Worm (Caenorhabditis elegans) whole organism, young adult: ENCODE data around the gene nspc-15.

Experiments
- F10E7.11 ChIP-seq: sonication (generic microtip); optimal IDR thresholded peaks from 2 replicates; lab custom pipeline; 2017; ENCODE audit warnings: mild to moderate bottlenecking, missing genetic modification characterization, moderate library complexity, missing compliant biosample characterization
- K11D2.4 ChIP-seq: fragments of 200-800 bp; sonication (Bioruptor generic); IDR thresholded peaks from 2 replicates; pipeline ENCODE4 v1.3.6; 2022; ENCODE audit warnings: missing genetic modification reagents, missing genetic modification characterization, missing compliant biosample characterization
- K12H6.12 ChIP-seq: fragments of 200-800 bp; sonication (Bioruptor generic); optimal IDR thresholded peaks from 2 replicates; lab custom pipeline; 2018; ENCODE audit warnings: mild to moderate bottlenecking, missing genetic modification characterization, missing compliant biosample characterization
- T07F8.4 ChIP-seq: sonication (generic microtip); optimal IDR thresholded peaks from 2 replicates; lab custom pipeline; 2016; ENCODE audit warnings: mild to moderate bottlenecking, missing genetic modification characterization, moderate library complexity, missing compliant biosample characterization
- T26A5.8 ChIP-seq: sonication (generic microtip); optimal IDR thresholded peaks from 2 replicates; lab custom pipeline; 2016; ENCODE audit warnings: missing genetic modification characterization, missing compliant biosample characterization
- Y53F4B.3 ChIP-seq: fragments of 200-800 bp; sonication (Bioruptor generic); IDR thresholded peaks from 2 replicates; pipeline ENCODE4 v1.3.6; 2022; ENCODE audit warnings: missing genetic modification reagents, missing genetic modification characterization, missing compliant biosample characterization
- akir-1 ChIP-seq: fragments of 200-800 bp; sonication (Bioruptor generic); optimal IDR thresholded peaks from 2 replicates; lab custom pipeline; 2018; ENCODE audit warnings: mild to moderate bottlenecking, missing genetic modification characterization, moderate library complexity, missing compliant biosample characterization
- ama-1 ChIP-seq, 3 experiments: fragments of 150-350 bp in 1 of 3; sonication (generic microtip) in 2 of 3; optimal IDR thresholded peaks; 2 replicates each; lab custom pipeline; 2014 to 2018; ENCODE audit warnings: missing biosample characterization in 2 of 3, missing genetic modification characterization in 2 of 3, missing genetic modification reagents in 2 of 3
- aptf-3 ChIP-seq: fragments of 200-800 bp; sonication (Bioruptor generic); IDR thresholded peaks from 2 replicates; pipeline ENCODE4 v1.3.6; 2022; ENCODE audit warnings: missing genetic modification characterization, missing compliant biosample characterization
- athp-1 ChIP-seq: sonication (generic microtip); optimal IDR thresholded peaks from 2 replicates; lab custom pipeline; 2017; ENCODE audit warnings: mild to moderate bottlenecking, missing genetic modification characterization, missing compliant biosample characterization
- attf-5 ChIP-seq: fragments of 200-800 bp; sonication (Bioruptor generic); optimal IDR thresholded peaks from 2 replicates; lab custom pipeline; 2018; ENCODE audit warnings: mild to moderate bottlenecking, missing genetic modification characterization, missing compliant biosample characterization
- attf-6 ChIP-seq: fragments of 200-800 bp; sonication (Bioruptor generic); IDR thresholded peaks from 2 replicates; pipeline ENCODE4 v1.3.6; 2022; ENCODE audit warnings: missing genetic modification reagents, missing genetic modification characterization, missing compliant biosample characterization
- cebp-1 ChIP-seq, 2 experiments: fragments of 200-800 bp in 1 of 2; sonication (Bioruptor generic) in 1 of 2; sonication (generic microtip) in 1 of 2; IDR thresholded peaks in 1 of 2; optimal IDR thresholded peaks in 1 of 2; 2 replicates each; pipeline versions ENCODE4 v1.3.6 to Lab custom; 2017 to 2022; ENCODE audit warnings: missing compliant biosample characterization in 2 of 2, missing genetic modification characterization in 2 of 2, mild to moderate bottlenecking in 1 of 2, missing genetic modification reagents in 1 of 2, moderate library complexity in 1 of 2
- cebp-2 ChIP-seq: fragments of 200-800 bp; sonication (Bioruptor generic); IDR thresholded peaks from 2 replicates; pipeline ENCODE4 v1.3.6; 2022; ENCODE audit warnings: missing genetic modification characterization, missing compliant biosample characterization
- ceh-58 ChIP-seq: fragments of 200-800 bp; sonication (Bioruptor generic); IDR thresholded peaks from 2 replicates; pipeline ENCODE4 v1.3.6; 2022; ENCODE audit warnings: missing genetic modification characterization, missing compliant biosample characterization
- die-1 ChIP-seq: sonication (generic microtip); optimal IDR thresholded peaks from 2 replicates; lab custom pipeline; 2016; ENCODE audit warnings: missing genotype, mild to moderate bottlenecking, missing genetic modification characterization, missing compliant biosample characterization
- dox-1 ChIP-seq: fragments of 200-800 bp; sonication (Bioruptor generic); IDR thresholded peaks from 2 replicates; pipeline ENCODE4 v1.3.6; 2022; ENCODE audit warnings: missing genetic modification reagents, missing genetic modification characterization, missing compliant biosample characterization
- egrh-3 ChIP-seq: fragments of 200-800 bp; sonication (Bioruptor generic); IDR thresholded peaks from 2 replicates; pipeline ENCODE4 v1.3.6; 2022; ENCODE audit warnings: missing genetic modification reagents, missing genetic modification characterization, missing compliant biosample characterization
- gei-17 ChIP-seq: fragments of 200-800 bp; sonication (Bioruptor generic); optimal IDR thresholded peaks from 2 replicates; lab custom pipeline; 2018; ENCODE audit warnings: mild to moderate bottlenecking, missing genetic modification characterization, missing compliant biosample characterization
- hlh-12 ChIP-seq: sonication (generic microtip); optimal IDR thresholded peaks from 2 replicates; lab custom pipeline; 2016; ENCODE audit warnings: missing genetic modification characterization, missing compliant biosample characterization
- hrde-1 ChIP-seq: sonication (generic microtip); optimal IDR thresholded peaks from 2 replicates; lab custom pipeline; 2016; ENCODE audit warnings: missing genetic modification characterization, mild to moderate bottlenecking, missing compliant biosample characterization, moderate library complexity, missing genotype, missing genetic modification reagents, borderline replicate concordance
- hsf-1 ChIP-seq: fragments of 200-800 bp; sonication (Bioruptor generic); IDR thresholded peaks from 2 replicates; pipeline ENCODE4 v1.3.6; 2022; ENCODE audit warnings: missing genetic modification reagents, missing genetic modification characterization, missing compliant biosample characterization
- lag-1 ChIP-seq: fragments of 200-800 bp; sonication (Bioruptor generic); IDR thresholded peaks from 2 replicates; pipeline ENCODE4 v1.3.6; 2022; ENCODE audit warnings: missing genetic modification reagents, missing genetic modification characterization, missing compliant biosample characterization
- lin-35 ChIP-seq, 3 experiments: fragments of 150-350 bp in 2 of 3; sonication (generic microtip) in 1 of 3; optimal IDR thresholded peaks; 2 replicates each; lab custom pipeline; 2014 to 2018; ENCODE audit warnings: missing biosample characterization in 3 of 3, missing genetic modification characterization in 3 of 3, missing genetic modification reagents in 3 of 3
- lir-1 ChIP-seq: fragments of 200-800 bp; sonication (Bioruptor generic); conservative IDR thresholded peaks from 2 replicates; pipeline ENCODE4 v1.3.6; 2022; ENCODE audit warnings: missing genetic modification reagents, missing genetic modification characterization, missing compliant biosample characterization
- lsy-27 ChIP-seq: sonication (generic microtip); optimal IDR thresholded peaks from 2 replicates; lab custom pipeline; 2017; ENCODE audit warnings: missing genetic modification characterization, mild to moderate bottlenecking, missing compliant biosample characterization, antibody characterized with exemption, missing genotype, borderline replicate concordance; ENCODE audit not compliant: insufficient read depth
- madf-3 ChIP-seq: fragments of 200-800 bp; sonication (Bioruptor generic); IDR thresholded peaks from 2 replicates; pipeline ENCODE4 v1.3.6; 2022; ENCODE audit warnings: missing genetic modification reagents, missing genetic modification characterization, missing compliant biosample characterization
- madf-6 ChIP-seq: fragments of 200-800 bp; sonication (Bioruptor generic); IDR thresholded peaks from 2 replicates; pipeline ENCODE4 v1.3.6; 2022; ENCODE audit warnings: missing genetic modification reagents, missing genetic modification characterization, missing compliant biosample characterization
- madf-8 ChIP-seq: fragments of 200-800 bp; sonication (Bioruptor generic); conservative IDR thresholded peaks from 2 replicates; pipeline ENCODE4 v1.3.6; 2022; ENCODE audit warnings: missing genetic modification reagents, missing genetic modification characterization, missing compliant biosample characterization
- mcd-1 ChIP-seq: fragments of 200-800 bp; sonication (Bioruptor generic); IDR thresholded peaks from 2 replicates; pipeline ENCODE4 v1.3.6; 2022; ENCODE audit warnings: missing genetic modification reagents, missing genetic modification characterization, missing compliant biosample characterization
- mxl-1 ChIP-seq: sonication (generic microtip); optimal IDR thresholded peaks from 2 replicates; lab custom pipeline; 2016; ENCODE audit warnings: missing genetic modification characterization, missing compliant biosample characterization
- nfya-1 ChIP-seq: sonication (generic microtip); optimal IDR thresholded peaks from 2 replicates; lab custom pipeline; 2017; ENCODE audit warnings: antibody characterized with exemption, missing compliant biosample characterization, missing genetic modification characterization, borderline replicate concordance; ENCODE audit not compliant: insufficient read depth
- nhr-27 ChIP-seq: fragments of 200-800 bp; sonication (Bioruptor generic); optimal IDR thresholded peaks from 2 replicates; lab custom pipeline; 2018; ENCODE audit warnings: mild to moderate bottlenecking, missing genetic modification characterization, moderate library complexity, missing compliant biosample characterization
- nhr-90 ChIP-seq: sonication (generic microtip); optimal IDR thresholded peaks from 2 replicates; lab custom pipeline; 2016; ENCODE audit warnings: missing genotype, mild to moderate bottlenecking, missing genetic modification characterization, missing compliant biosample characterization
- pha-4 ChIP-seq: fragments of 150-350 bp; sonication (generic microtip); optimal IDR thresholded peaks from 2 replicates; lab custom pipeline; 2014; ENCODE audit warnings: missing biosample characterization, missing genetic modification reagents, missing genetic modification characterization
- rcor-1 ChIP-seq: fragments of 200-800 bp; sonication (Bioruptor generic); IDR thresholded peaks from 2 replicates; pipeline ENCODE4 v1.3.6; 2022; ENCODE audit warnings: missing genetic modification reagents, missing genetic modification characterization, missing compliant biosample characterization
- repo-1 ChIP-seq: sonication (generic microtip); optimal IDR thresholded peaks from 2 replicates; lab custom pipeline; 2017; ENCODE audit warnings: mild to moderate bottlenecking, missing genetic modification characterization, missing compliant biosample characterization
- rpc-1 ChIP-seq, 2 experiments: fragments of 150-350 bp in 1 of 2; sonication (generic microtip) in 1 of 2; optimal IDR thresholded peaks; 2 replicates each; lab custom pipeline; 2014 to 2018; ENCODE audit warnings: missing biosample characterization in 1 of 2, missing genetic modification characterization in 1 of 2, missing genetic modification reagents in 1 of 2, missing genotype in 1 of 2
- snpc-4 ChIP-seq, 5 experiments: fragments of 150-350 bp in 1 of 5; sonication (generic microtip) in 4 of 5; optimal IDR thresholded peaks; 2 replicates each; lab custom pipeline; 2014 to 2018; ENCODE audit warnings: missing genetic modification characterization in 5 of 5, missing biosample characterization in 3 of 5, antibody characterized with exemption in 2 of 5, mild to moderate bottlenecking in 2 of 5, missing compliant biosample characterization in 2 of 5, missing genotype in 2 of 5, moderate library complexity in 2 of 5, missing genetic modification reagents in 1 of 5
- somi-1 ChIP-seq: fragments of 200-800 bp; sonication (Bioruptor generic); optimal IDR thresholded peaks from 2 replicates; lab custom pipeline; 2018; ENCODE audit warnings: mild to moderate bottlenecking, missing genetic modification characterization, missing compliant biosample characterization
- tlf-1 ChIP-seq: fragments of 200-800 bp; sonication (Bioruptor generic); optimal IDR thresholded peaks from 2 replicates; lab custom pipeline; 2018; ENCODE audit warnings: mild to moderate bottlenecking, missing genetic modification characterization, missing compliant biosample characterization
- unc-130 ChIP-seq: sonication (generic microtip); optimal IDR thresholded peaks from 2 replicates; lab custom pipeline; 2016; ENCODE audit warnings: missing genetic modification reagents, missing genetic modification characterization, missing compliant biosample characterization
- zfh-2 ChIP-seq: fragments of 200-800 bp; sonication (Bioruptor generic); conservative IDR thresholded peaks from 2 replicates; pipeline ENCODE4 v1.3.6; 2022; ENCODE audit warnings: missing genetic modification reagents, missing genetic modification characterization, missing compliant biosample characterization
- ztf-25 ChIP-seq: fragments of 200-800 bp; sonication (Bioruptor generic); IDR thresholded peaks from 2 replicates; pipeline ENCODE4 v1.3.6; 2022; ENCODE audit warnings: missing genetic modification reagents, missing genetic modification characterization, missing compliant biosample characterization
- ztf-26 ChIP-seq: sonication (generic microtip); optimal IDR thresholded peaks from 2 replicates; lab custom pipeline; 2017; ENCODE audit warnings: missing genetic modification characterization, missing compliant biosample characterization
- ztf-6 ChIP-seq: fragments of 200-800 bp; sonication (Bioruptor generic); IDR thresholded peaks from 2 replicates; pipeline ENCODE4 v1.3.6; 2022; ENCODE audit warnings: missing genetic modification reagents, missing genetic modification characterization, missing compliant biosample characterization

The nspc-15 gene

ce11 chrX:12367498-12367897 lies 7.0 kb downstream of the nspc-15 start (continued):
- TF ChIP-seq mcd-1 (GFP tag; lab: Robert Waterston, UW) (peak; percentile 54), attf-6 (GFP tag; lab: Robert Waterston, UW) (0 out of 2 replicates have a peak, but pooled peaks have one; percentile 34), hlh-12 (tag; lab: Kevin White, UChicago) (no peak), zfh-2 (GFP tag; lab: Robert Waterston, UW) (0 out of 2 replicates have a peak, but pooled peaks have one; percentile 31), snpc-4 (GFP tag; optimal IDR thresholded peaks at IDR 0.05; lab: Kevin White, UChicago) (peak; percentile 14), snpc-4 (tag; optimal IDR thresholded peaks at IDR 0.05; lab: Kevin White, UChicago) (peak in 2 of 4 experiments; percentile 22 to 53), attf-5 (GFP tag; lab: Kevin White, UChicago) (peak; percentile 28), madf-6 (GFP tag; lab: Robert Waterston, UW) (peak; percentile 55), lin-35 (GFP tag; optimal IDR thresholded peaks at IDR 0.05; lab: Kevin White, UChicago) (no peak), cebp-2 (GFP tag; lab: Robert Waterston, UW) (no peak), athp-1 (no peak), egrh-3 (GFP tag; lab: Robert Waterston, UW) (peak; percentile 42), repo-1 (no peak), Y53F4B.3 (GFP tag; lab: Robert Waterston, UW) (peak; percentile 46; the same call in 1 of the 2 replicates), gei-17 (GFP tag; lab: Kevin White, UChicago) (peak; percentile 59), T26A5.8 (tag; lab: Kevin White, UChicago) (peak; percentile 6), F10E7.11 (tag; lab: Kevin White, UChicago) (no peak), madf-8 (no peak), dox-1 (GFP tag; lab: Robert Waterston, UW) (peak; percentile 87), rcor-1 (GFP tag; lab: Robert Waterston, UW) (peak; percentile 77), tlf-1 (no peak), madf-3 (no peak), nhr-27 (tag; lab: Kevin White, UChicago) (no peak), die-1 (peak; percentile 80), lir-1 (GFP tag; lab: Robert Waterston, UW) (0 out of 2 replicates have a peak, but pooled peaks have one; percentile 28), cebp-1 (GFP tag; IDR thresholded peaks at IDR 0.05; lab: Robert Waterston, UW) (0 out of 2 replicates have a peak, but pooled peaks have one; percentile 45), cebp-1 (tag; optimal IDR thresholded peaks at IDR 0.05; lab: Kevin White, UChicago) (no peak), T07F8.4 (tag; lab: Kevin White, UChicago) (no peak), ama-1 (optimal IDR thresholded peaks at IDR 0.05; lab: Kevin White, UChicago) (no peak), ama-1 (GFP tag; optimal IDR thresholded peaks at IDR 0.05; lab: Kevin White, UChicago) (peak in 1 of 2 experiments; percentile 48), unc-130 (GFP tag; lab: Kevin White, UChicago) (no peak), akir-1 (no peak), pha-4 (no peak), hsf-1 (no peak), K12H6.12 (tag; lab: Kevin White, UChicago) (peak; percentile 38), K11D2.4 (GFP tag; lab: Robert Waterston, UW) (0 out of 2 replicates have a peak, but pooled peaks have one; percentile 20), ztf-25 (GFP tag; lab: Robert Waterston, UW) (0 out of 2 replicates have a peak, but pooled peaks have one; percentile 46), nfya-1 (tag; lab: Kevin White, UChicago) (no peak), lag-1 (GFP tag; lab: Robert Waterston, UW) (no peak), rpc-1 (optimal IDR thresholded peaks at IDR 0.05; lab: Kevin White, UChicago) (peak; percentile 65), rpc-1 (tag; optimal IDR thresholded peaks at IDR 0.05; lab: Kevin White, UChicago) (peak; percentile 81), ztf-6 (no peak), aptf-3 (GFP tag; lab: Robert Waterston, UW) (no peak), somi-1 (GFP tag; lab: Kevin White, UChicago) (peak; percentile 31), ceh-58 (GFP tag; lab: Robert Waterston, UW) (no peak), mxl-1 (tag; lab: Kevin White, UChicago) (no peak), nhr-90 (tag; lab: Kevin White, UChicago) (peak; percentile 54), hrde-1 (no peak), ztf-26 (tag; lab: Kevin White, UChicago) (peak; percentile 8), lsy-27 (no peak)
